Worm (Caenorhabditis elegans) whole organism, L4 larva: ENCODE measurements around the gene F43C1.7.

Experiments
- F44E2.7 ChIP-seq: fragments of 200-800 bp; sonication (Bioruptor generic); IDR thresholded peaks from 2 replicates; pipeline ENCODE4 v2.1.2; 2022; ENCODE audit warnings: missing genetic modification characterization, missing compliant biosample characterization
- jun-1 ChIP-seq: fragments of 150-350 bp; optimal IDR thresholded peaks from 2 replicates; lab custom pipeline; 2014; ENCODE audit warnings: missing biosample characterization, missing genetic modification reagents, missing genetic modification characterization
- nhr-76 ChIP-seq: fragments of 150-350 bp; optimal IDR thresholded peaks from 2 replicates; lab custom pipeline; 2014; ENCODE audit warnings: missing biosample characterization, missing genetic modification characterization
- zag-1 ChIP-seq: fragments of 150-350 bp; optimal IDR thresholded peaks from 2 replicates; lab custom pipeline; 2014; ENCODE audit warnings: missing biosample characterization, missing genetic modification characterization

DNA sequence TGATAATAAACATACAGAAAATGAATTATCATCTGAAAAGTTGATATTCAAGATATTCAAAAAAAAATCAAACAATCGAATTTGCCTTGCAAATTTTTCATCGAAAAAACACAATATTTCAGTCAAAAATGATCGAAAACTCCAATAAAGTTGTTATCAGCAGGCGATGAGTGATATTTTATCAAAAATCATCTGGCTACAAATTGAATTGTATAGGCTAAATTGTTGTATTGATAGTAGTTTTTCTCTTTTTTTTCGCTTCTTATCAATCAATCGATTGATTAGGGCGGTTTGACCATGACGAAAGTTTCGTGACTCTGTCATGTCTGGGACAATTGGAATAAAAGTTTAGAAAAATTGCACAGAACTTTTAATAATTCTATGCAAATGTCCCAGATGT lies 2.2 kb downstream of the F43C1.7 start:
- no peak for TF ChIP-seq nhr-76
- no peak for TF ChIP-seq jun-1 (tag; lab: Kevin White, UChicago)
- TF ChIP-seq zag-1 (tag; lab: Kevin White, UChicago), result no peak
- no peak for TF ChIP-seq F44E2.7
